Worm (Caenorhabditis elegans) whole organism, young adult: ENCODE data around the gene pot-1.

Source experiments
- B0336.3 ChIP-seq: fragments of 200-800 bp; sonication (Bioruptor generic); IDR thresholded peaks from 2 replicates; pipeline ENCODE4 v1.3.6; 2022; ENCODE audit warnings: missing genetic modification characterization, missing compliant biosample characterization
- C06A6.2 ChIP-seq: fragments of 200-800 bp; sonication (Bioruptor generic); conservative IDR thresholded peaks from 2 replicates; pipeline ENCODE4 v1.3.6; 2022; ENCODE audit warnings: missing genetic modification characterization, missing compliant biosample characterization
- D2030.7 ChIP-seq: fragments of 200-800 bp; sonication (Bioruptor generic); IDR thresholded peaks from 2 replicates; pipeline ENCODE4 v1.3.6; 2022; ENCODE audit warnings: missing genetic modification reagents, missing genetic modification characterization, missing compliant biosample characterization
- F22D6.2 ChIP-seq: sonication (generic microtip); optimal IDR thresholded peaks from 2 replicates; lab custom pipeline; 2016; ENCODE audit warnings: mild to moderate bottlenecking, missing genetic modification characterization, missing compliant biosample characterization
- F49E8.2 ChIP-seq: sonication (generic microtip); optimal IDR thresholded peaks from 3 replicates; lab custom pipeline; 2017; ENCODE audit warnings: missing genetic modification characterization, mild to moderate bottlenecking, missing compliant biosample characterization, antibody characterized with exemption, moderate library complexity; ENCODE audit not compliant: insufficient read depth
- F55B11.4 ChIP-seq: sonication (generic microtip); optimal IDR thresholded peaks from 2 replicates; lab custom pipeline; 2016; ENCODE audit warnings: missing compliant biosample characterization, missing genetic modification characterization, borderline replicate concordance; ENCODE audit not compliant: insufficient read depth
- T07F8.4 ChIP-seq: sonication (generic microtip); optimal IDR thresholded peaks from 2 replicates; lab custom pipeline; 2016; ENCODE audit warnings: mild to moderate bottlenecking, missing genetic modification characterization, moderate library complexity, missing compliant biosample characterization
- Y53F4B.3 ChIP-seq: fragments of 200-800 bp; sonication (Bioruptor generic); IDR thresholded peaks from 2 replicates; pipeline ENCODE4 v1.3.6; 2022; ENCODE audit warnings: missing genetic modification reagents, missing genetic modification characterization, missing compliant biosample characterization
- Y53G8AR.9 ChIP-seq: fragments of 200-800 bp; sonication (Bioruptor generic); conservative IDR thresholded peaks from 2 replicates; pipeline ENCODE4 v1.3.6; 2022; ENCODE audit warnings: missing genetic modification reagents, missing genetic modification characterization, missing compliant biosample characterization
- Y56A3A.18 ChIP-seq: fragments of 200-800 bp; sonication (Bioruptor generic); IDR thresholded peaks from 2 replicates; pipeline ENCODE4 v1.3.6; 2022; ENCODE audit warnings: missing genetic modification reagents, missing genetic modification characterization, missing compliant biosample characterization
- Y79H2A.3 ChIP-seq: fragments of 200-800 bp; sonication (Bioruptor generic); conservative IDR thresholded peaks from 2 replicates; pipeline ENCODE4 v1.3.6; 2022; ENCODE audit warnings: missing genetic modification reagents, missing genetic modification characterization, missing compliant biosample characterization
- Y95B8A.8 ChIP-seq: fragments of 200-800 bp; sonication (Bioruptor generic); IDR thresholded peaks from 2 replicates; pipeline ENCODE4 v1.3.6; 2022; ENCODE audit warnings: missing genetic modification reagents, missing genetic modification characterization, missing compliant biosample characterization
- aptf-2 ChIP-seq: fragments of 200-800 bp; sonication (Bioruptor generic); conservative IDR thresholded peaks from 2 replicates; pipeline ENCODE4 v1.3.6; 2022; ENCODE audit warnings: missing genetic modification reagents, missing genetic modification characterization, missing compliant biosample characterization
- aptf-3 ChIP-seq: fragments of 200-800 bp; sonication (Bioruptor generic); IDR thresholded peaks from 2 replicates; pipeline ENCODE4 v1.3.6; 2022; ENCODE audit warnings: missing genetic modification characterization, missing compliant biosample characterization
- athp-1 ChIP-seq: sonication (generic microtip); optimal IDR thresholded peaks from 2 replicates; lab custom pipeline; 2017; ENCODE audit warnings: mild to moderate bottlenecking, missing genetic modification characterization, missing compliant biosample characterization
- attf-3 ChIP-seq: fragments of 200-800 bp; sonication (Bioruptor generic); conservative IDR thresholded peaks from 2 replicates; pipeline ENCODE4 v1.3.6; 2022; ENCODE audit warnings: missing genetic modification reagents, missing genetic modification characterization, missing compliant biosample characterization
- ceh-100 ChIP-seq: fragments of 200-800 bp; sonication (Bioruptor generic); IDR thresholded peaks from 2 replicates; pipeline ENCODE4 v1.3.6; 2022; ENCODE audit warnings: missing genetic modification reagents, missing genetic modification characterization, missing compliant biosample characterization
- ceh-27 ChIP-seq: fragments of 200-800 bp; sonication (Bioruptor generic); optimal IDR thresholded peaks from 2 replicates; lab custom pipeline; 2018; ENCODE audit warnings: mild to moderate bottlenecking, missing genetic modification characterization, moderate library complexity, missing compliant biosample characterization
- ceh-40 ChIP-seq: fragments of 200-800 bp; sonication (Bioruptor generic); IDR thresholded peaks from 2 replicates; pipeline ENCODE4 v1.3.6; 2022; ENCODE audit warnings: missing genetic modification characterization, missing compliant biosample characterization
- ceh-79 ChIP-seq: sonication (generic microtip); optimal IDR thresholded peaks from 2 replicates; lab custom pipeline; 2017; ENCODE audit warnings: mild to moderate bottlenecking, missing genetic modification characterization, missing compliant biosample characterization
- ceh-91 ChIP-seq: fragments of 200-800 bp; sonication (Bioruptor generic); IDR thresholded peaks from 2 replicates; pipeline ENCODE4 v1.3.6; 2022; ENCODE audit warnings: missing genetic modification reagents, missing genetic modification characterization, missing compliant biosample characterization
- die-1 ChIP-seq: sonication (generic microtip); optimal IDR thresholded peaks from 2 replicates; lab custom pipeline; 2016; ENCODE audit warnings: missing genotype, mild to moderate bottlenecking, missing genetic modification characterization, missing compliant biosample characterization
- dox-1 ChIP-seq: fragments of 200-800 bp; sonication (Bioruptor generic); IDR thresholded peaks from 2 replicates; pipeline ENCODE4 v1.3.6; 2022; ENCODE audit warnings: missing genetic modification reagents, missing genetic modification characterization, missing compliant biosample characterization
- egrh-3 ChIP-seq: fragments of 200-800 bp; sonication (Bioruptor generic); IDR thresholded peaks from 2 replicates; pipeline ENCODE4 v1.3.6; 2022; ENCODE audit warnings: missing genetic modification reagents, missing genetic modification characterization, missing compliant biosample characterization
- hlh-12 ChIP-seq: sonication (generic microtip); optimal IDR thresholded peaks from 2 replicates; lab custom pipeline; 2016; ENCODE audit warnings: missing genetic modification characterization, missing compliant biosample characterization
- hmg-20 ChIP-seq: fragments of 200-800 bp; sonication (Bioruptor generic); IDR thresholded peaks from 2 replicates; pipeline ENCODE4 v1.3.6; 2022; ENCODE audit warnings: missing genetic modification reagents, missing genetic modification characterization, missing compliant biosample characterization
- hrde-1 ChIP-seq: sonication (generic microtip); optimal IDR thresholded peaks from 2 replicates; lab custom pipeline; 2016; ENCODE audit warnings: missing genetic modification characterization, mild to moderate bottlenecking, missing compliant biosample characterization, moderate library complexity, missing genotype, missing genetic modification reagents, borderline replicate concordance
- lin-54 ChIP-seq: fragments of 200-800 bp; sonication (Bioruptor generic); optimal IDR thresholded peaks from 2 replicates; lab custom pipeline; 2018; ENCODE audit warnings: mild to moderate bottlenecking, missing genetic modification characterization, missing compliant biosample characterization
- madf-8 ChIP-seq: fragments of 200-800 bp; sonication (Bioruptor generic); conservative IDR thresholded peaks from 2 replicates; pipeline ENCODE4 v1.3.6; 2022; ENCODE audit warnings: missing genetic modification reagents, missing genetic modification characterization, missing compliant biosample characterization
- mel-28 ChIP-seq: sonication (generic microtip); optimal IDR thresholded peaks from 2 replicates; lab custom pipeline; 2016; ENCODE audit warnings: borderline replicate concordance, mild to moderate bottlenecking, missing genetic modification characterization, missing compliant biosample characterization
- nhr-179 ChIP-seq: sonication (generic microtip); optimal IDR thresholded peaks from 2 replicates; lab custom pipeline; 2016; ENCODE audit warnings: mild to moderate bottlenecking, missing genetic modification characterization, missing compliant biosample characterization
- nhr-27 ChIP-seq: fragments of 200-800 bp; sonication (Bioruptor generic); optimal IDR thresholded peaks from 2 replicates; lab custom pipeline; 2018; ENCODE audit warnings: mild to moderate bottlenecking, missing genetic modification characterization, moderate library complexity, missing compliant biosample characterization
- nhr-90 ChIP-seq: sonication (generic microtip); optimal IDR thresholded peaks from 2 replicates; lab custom pipeline; 2016; ENCODE audit warnings: missing genotype, mild to moderate bottlenecking, missing genetic modification characterization, missing compliant biosample characterization
- pha-4 ChIP-seq: fragments of 150-350 bp; sonication (generic microtip); optimal IDR thresholded peaks from 2 replicates; lab custom pipeline; 2014; ENCODE audit warnings: missing biosample characterization, missing genetic modification reagents, missing genetic modification characterization
- rcor-1 ChIP-seq: fragments of 200-800 bp; sonication (Bioruptor generic); IDR thresholded peaks from 2 replicates; pipeline ENCODE4 v1.3.6; 2022; ENCODE audit warnings: missing genetic modification reagents, missing genetic modification characterization, missing compliant biosample characterization
- rpc-1 ChIP-seq, 2 experiments: fragments of 150-350 bp in 1 of 2; sonication (generic microtip) in 1 of 2; optimal IDR thresholded peaks; 2 replicates each; lab custom pipeline; 2014 to 2018; ENCODE audit warnings: missing biosample characterization in 1 of 2, missing genetic modification characterization in 1 of 2, missing genetic modification reagents in 1 of 2, missing genotype in 1 of 2
- snpc-1.3 ChIP-seq: sonication (generic microtip); optimal IDR thresholded peaks from 2 replicates; lab custom pipeline; 2017; ENCODE audit warnings: missing genetic modification characterization, mild to moderate bottlenecking, missing compliant biosample characterization, antibody characterized with exemption, moderate library complexity, missing genotype, missing genetic modification reagents; ENCODE audit not compliant: insufficient read depth
- snpc-3.4 ChIP-seq: sonication (generic microtip); optimal IDR thresholded peaks from 2 replicates; lab custom pipeline; 2017; ENCODE audit warnings: missing genetic modification characterization, mild to moderate bottlenecking, missing compliant biosample characterization, antibody characterized with exemption, moderate library complexity, missing genotype, missing genetic modification reagents
- sptf-2 ChIP-seq: fragments of 200-800 bp; sonication (Bioruptor generic); optimal IDR thresholded peaks from 2 replicates; lab custom pipeline; 2018; ENCODE audit warnings: mild to moderate bottlenecking, missing genetic modification characterization, missing compliant biosample characterization
- tbp1 ChIP-seq: fragments of 200-800 bp; sonication (Bioruptor generic); optimal IDR thresholded peaks from 2 replicates; lab custom pipeline; 2018; ENCODE audit warnings: mild to moderate bottlenecking, missing genetic modification characterization, missing compliant biosample characterization
- xnd-1 ChIP-seq: sonication (generic microtip); optimal IDR thresholded peaks from 2 replicates; lab custom pipeline; 2016; ENCODE audit warnings: missing genotype, missing genetic modification reagents, missing genetic modification characterization, missing compliant biosample characterization
- zfh-2 ChIP-seq: fragments of 200-800 bp; sonication (Bioruptor generic); conservative IDR thresholded peaks from 2 replicates; pipeline ENCODE4 v1.3.6; 2022; ENCODE audit warnings: missing genetic modification reagents, missing genetic modification characterization, missing compliant biosample characterization
- zim-3 ChIP-seq: sonication (generic microtip); optimal IDR thresholded peaks from 2 replicates; lab custom pipeline; 2017; ENCODE audit warnings: mild to moderate bottlenecking, missing genetic modification characterization, moderate library complexity, missing compliant biosample characterization
- ztf-18 ChIP-seq: sonication (generic microtip); optimal IDR thresholded peaks from 2 replicates; lab custom pipeline; 2016; ENCODE audit warnings: missing genotype, mild to moderate bottlenecking, missing genetic modification characterization, missing compliant biosample characterization
- ztf-28 ChIP-seq: fragments of 200-800 bp; sonication (Bioruptor generic); IDR thresholded peaks from 2 replicates; pipeline ENCODE4 v1.3.6; 2022; ENCODE audit warnings: missing genetic modification reagents, missing genetic modification characterization, missing compliant biosample characterization

pot-1 gene

ce11 chrIII:7142172-7142601 lies 8.7 kb upstream of the pot-1 start (continued):
- no peak for TF ChIP-seq zfh-2 (GFP tag; lab: Robert Waterston, UW)
- TF ChIP-seq aptf-3 (GFP tag; lab: Robert Waterston, UW): no peak
- peak; percentile 89 for TF ChIP-seq snpc-1.3 (tag; lab: Kevin White, UChicago)
- no peak for TF ChIP-seq T07F8.4
- no peak for TF ChIP-seq attf-3 (GFP tag; lab: Robert Waterston, UW)
- TF ChIP-seq ceh-27: no peak

- TF ChIP-seq die-1 (tag; lab: Kevin White, UChicago): peak; percentile 43
- TF ChIP-seq zim-3 (tag; lab: Kevin White, UChicago): no peak
- peak; percentile 74 for TF ChIP-seq hrde-1 (tag; lab: Kevin White, UChicago)
- TF ChIP-seq F55B11.4 (tag; lab: Kevin White, UChicago): no peak
- TF ChIP-seq madf-8 (GFP tag; lab: Robert Waterston, UW): 0 out of 2 replicates have a peak, but pooled peaks have one; percentile 16
- TF ChIP-seq dox-1 (GFP tag; lab: Robert Waterston, UW): peak; percentile 90
- TF ChIP-seq Y56A3A.18: peak; percentile 72; the same call in 1 of the 2 replicates
- TF ChIP-seq Y95B8A.8: 0 out of 2 replicates have a peak, but pooled peaks have one; percentile 49
- TF ChIP-seq ztf-18 (tag; lab: Kevin White, UChicago): peak; percentile 59
- TF ChIP-seq nhr-90 (tag; lab: Kevin White, UChicago): no peak
- no peak for TF ChIP-seq pha-4
- peak; percentile 22 for TF ChIP-seq xnd-1 (tag; lab: Kevin White, UChicago)
- TF ChIP-seq nhr-179 (tag; lab: Kevin White, UChicago): no peak
- no peak for TF ChIP-seq mel-28 (tag; lab: Kevin White, UChicago)
- TF ChIP-seq Y53F4B.3 (GFP tag; lab: Robert Waterston, UW): no peak
- peak; percentile 82 for TF ChIP-seq tbp1
- peak; percentile 97 for TF ChIP-seq D2030.7
- peak; percentile 73 for TF ChIP-seq Y53G8AR.9 (GFP tag; lab: Robert Waterston, UW)
- TF ChIP-seq ceh-40 (GFP tag; lab: Robert Waterston, UW): no peak
- no peak for TF ChIP-seq sptf-2 (GFP tag; lab: Kevin White, UChicago)
- peak; percentile 29; the same call in 1 of the 2 replicates for TF ChIP-seq aptf-2 (GFP tag; lab: Robert Waterston, UW)
- TF ChIP-seq ceh-91 (GFP tag; lab: Robert Waterston, UW): no peak
- no peak for TF ChIP-seq ztf-28 (GFP tag; lab: Robert Waterston, UW)
- no peak for TF ChIP-seq hlh-12 (tag; lab: Kevin White, UChicago)
- 0 out of 2 replicates have a peak, but pooled peaks have one; percentile 31 for TF ChIP-seq hmg-20 (GFP tag; lab: Robert Waterston, UW)
- peak; percentile 17 for TF ChIP-seq ceh-27
- peak; percentile 88 for TF ChIP-seq B0336.3 (GFP tag; lab: Robert Waterston, UW)
- TF ChIP-seq F49E8.2 (tag; lab: Kevin White, UChicago): peak; percentile 85
- TF ChIP-seq rpc-1 (optimal IDR thresholded peaks at IDR 0.05; lab: Kevin White, UChicago): no peak
- TF ChIP-seq rpc-1 (tag; optimal IDR thresholded peaks at IDR 0.05; lab: Kevin White, UChicago): peak; percentile 9
- peak; percentile 47 for TF ChIP-seq athp-1 (tag; lab: Kevin White, UChicago)
- peak; percentile 41 for TF ChIP-seq ceh-79 (tag; lab: Kevin White, UChicago)
- peak; percentile 86 for TF ChIP-seq rcor-1 (GFP tag; lab: Robert Waterston, UW)
- no peak for TF ChIP-seq T07F8.4
- TF ChIP-seq lin-54 (GFP tag; lab: Kevin White, UChicago): peak; percentile 82
- no peak for TF ChIP-seq nhr-27 (tag; lab: Kevin White, UChicago)
- peak; percentile 38; the same call in 1 of the 2 replicates for TF ChIP-seq egrh-3
- TF ChIP-seq snpc-3.4: peak; percentile 99
- TF ChIP-seq F22D6.2 (tag; lab: Kevin White, UChicago): peak; percentile 28
- TF ChIP-seq C06A6.2 (GFP tag; lab: Robert Waterston, UW): no peak
- TF ChIP-seq Y79H2A.3 (GFP tag; lab: Robert Waterston, UW): no peak
- TF ChIP-seq ceh-100 (GFP tag; lab: Robert Waterston, UW): peak; percentile 59
- TF ChIP-seq aptf-3 (GFP tag; lab: Robert Waterston, UW): no peak
These were observed 7.8 kb upstream of the pot-1 start for ce11 chrIII:7141285-7141715.
